Fruit fly (Drosophila melanogaster) whole organism, embryonic: Measurements from ENCODE around the gene Claspin.

ENCODE experiments used
- ATbp ChIP-seq: fragments of 200-800 bp; sonication (Bioruptor generic); optimal IDR thresholded peaks from 2 replicates; lab custom pipeline; 2017; ENCODE audit warnings: missing biosample characterization, mild to moderate bottlenecking, missing genetic modification characterization, missing genetic modification reagents
- Aef1 ChIP-seq: fragments of 200-800 bp; sonication (Bioruptor generic); IDR thresholded peaks from 3 replicates; pipeline ENCODE4 v1.3.6; 2022; ENCODE audit warnings: missing biosample characterization, missing genetic modification characterization
- CG11247 ChIP-seq: fragments of 200-800 bp; sonication (Bioruptor generic); IDR thresholded peaks from 2 replicates; pipeline ENCODE4 v1.3.6; 2022; ENCODE audit warnings: missing biosample characterization, missing genetic modification characterization
- CG11456 ChIP-seq: fragments of 200-800 bp; sonication (Bioruptor generic); IDR thresholded peaks from 3 replicates; pipeline ENCODE4 v1.3.6; 2022; ENCODE audit warnings: missing biosample characterization, missing genetic modification characterization
- CG12769 ChIP-seq: fragments of 200-800 bp; sonication (Bioruptor generic); optimal IDR thresholded peaks from 2 replicates; lab custom pipeline; 2019; ENCODE audit warnings: missing biosample characterization, mild to moderate bottlenecking, missing genetic modification characterization, moderate library complexity
- CG13624 ChIP-seq: fragments of 200-800 bp; sonication (Bioruptor generic); optimal IDR thresholded peaks from 2 replicates; lab custom pipeline; 2016; ENCODE audit warnings: missing biosample characterization, missing genetic modification characterization
- CG14014 ChIP-seq: fragments of 200-800 bp; sonication (Bioruptor generic); IDR thresholded peaks from 2 replicates; pipeline ENCODE4 v1.3.6; 2022; ENCODE audit warnings: missing biosample characterization, missing genetic modification characterization
- CG14710 ChIP-seq: fragments of 200-800 bp; sonication (Bioruptor generic); optimal IDR thresholded peaks from 3 replicates; lab custom pipeline; 2019; ENCODE audit warnings: missing biosample characterization, mild to moderate bottlenecking, missing genetic modification characterization, moderate library complexity
- CG14965 ChIP-seq: fragments of 200-800 bp; sonication (Bioruptor generic); optimal IDR thresholded peaks from 2 replicates; lab custom pipeline; 2016; ENCODE audit warnings: missing biosample characterization, missing genetic modification characterization, borderline replicate concordance
- CG16815 ChIP-seq: fragments of 200-800 bp; sonication (Bioruptor generic); optimal IDR thresholded peaks from 3 replicates; lab custom pipeline; 2017; ENCODE audit warnings: missing biosample characterization, mild to moderate bottlenecking, missing genetic modification characterization
- CG17612 ChIP-seq: fragments of 200-800 bp; sonication (Bioruptor generic); IDR thresholded peaks from 2 replicates; pipeline ENCODE4 v1.3.6; 2022; ENCODE audit warnings: missing biosample characterization, missing genetic modification characterization
- CG2889 ChIP-seq: fragments of 200-800 bp; sonication (Bioruptor generic); IDR thresholded peaks from 3 replicates; pipeline ENCODE4 v1.3.6; 2022; ENCODE audit warnings: missing biosample characterization, missing genetic modification characterization
- CG31441 ChIP-seq: fragments of 200-800 bp; sonication (Bioruptor generic); IDR thresholded peaks from 2 replicates; pipeline ENCODE4 v1.3.6; 2022; ENCODE audit warnings: missing biosample characterization, missing genetic modification characterization
- CG4707 ChIP-seq: fragments of 200-800 bp; sonication (Bioruptor generic); optimal IDR thresholded peaks from 2 replicates; lab custom pipeline; 2018; ENCODE audit warnings: missing biosample characterization, mild to moderate bottlenecking, missing genetic modification characterization, moderate library complexity
- CG6254 ChIP-seq: fragments of 200-800 bp; sonication (Bioruptor generic); optimal IDR thresholded peaks from 3 replicates; lab custom pipeline; 2017; ENCODE audit warnings: mild to moderate bottlenecking, missing biosample characterization, missing genetic modification reagents, missing genetic modification characterization
- CG6854 ChIP-seq: fragments of 200-800 bp; sonication (Bioruptor generic); optimal IDR thresholded peaks from 3 replicates; lab custom pipeline; 2017; ENCODE audit warnings: missing biosample characterization, mild to moderate bottlenecking, missing genetic modification characterization
- CG7928 ChIP-seq: fragments of 200-800 bp; sonication (Bioruptor generic); optimal IDR thresholded peaks from 2 replicates; lab custom pipeline; 2017; ENCODE audit warnings: missing biosample characterization, mild to moderate bottlenecking, missing genetic modification characterization
- CG7963 ChIP-seq: fragments of 200-800 bp; sonication (Bioruptor generic); IDR thresholded peaks from 3 replicates; pipeline ENCODE4 v1.3.6; 2022; ENCODE audit warnings: missing biosample characterization, missing genetic modification characterization; ENCODE audit not compliant: partially characterized antibody
- CG8478 ChIP-seq: fragments of >200 bp; optimal IDR thresholded peaks from 2 replicates; lab custom pipeline; 2018
- CTCF ChIP-seq: fragments of 200-800 bp; sonication (Bioruptor generic); optimal IDR thresholded peaks from 2 replicates; lab custom pipeline; 2017; ENCODE audit warnings: missing biosample characterization, mild to moderate bottlenecking, missing genetic modification characterization, moderate library complexity
- Chrac-16 ChIP-seq: fragments of 200-800 bp; sonication (Bioruptor generic); optimal IDR thresholded peaks from 3 replicates; lab custom pipeline; 2016; ENCODE audit warnings: missing biosample characterization, missing genetic modification characterization
- CrebB ChIP-seq: fragments of 200-800 bp; sonication (Bioruptor generic); optimal IDR thresholded peaks from 3 replicates; lab custom pipeline; 2018; ENCODE audit warnings: missing biosample characterization, mild to moderate bottlenecking, missing genetic modification characterization
- Dip3 ChIP-seq: fragments of 200-800 bp; sonication (Bioruptor generic); optimal IDR thresholded peaks from 3 replicates; lab custom pipeline; 2016; ENCODE audit warnings: missing biosample characterization, missing genetic modification characterization
- Kr ChIP-seq: fragments of 200-800 bp; sonication (Bioruptor generic); optimal IDR thresholded peaks from 2 replicates; lab custom pipeline; 2017; ENCODE audit warnings: missing biosample characterization, mild to moderate bottlenecking, missing genetic modification characterization
- Lhr ChIP-seq: fragments of 200-800 bp; sonication (Bioruptor generic); optimal IDR thresholded peaks from 3 replicates; lab custom pipeline; 2017; ENCODE audit warnings: mild to moderate bottlenecking, missing biosample characterization, missing genetic modification reagents, missing genetic modification characterization
- Lpt ChIP-seq: fragments of >200 bp; optimal IDR thresholded peaks from 2 replicates; lab custom pipeline; 2018; ENCODE audit warnings: missing biosample characterization, missing genetic modification characterization
- Meics ChIP-seq: fragments of 200-800 bp; sonication (Bioruptor generic); optimal IDR thresholded peaks from 2 replicates; lab custom pipeline; 2017; ENCODE audit warnings: missing biosample characterization, mild to moderate bottlenecking, missing genetic modification characterization
- NFAT ChIP-seq: fragments of 200-800 bp; sonication (Bioruptor generic); IDR thresholded peaks from 2 replicates; pipeline ENCODE4 v1.3.6; 2022; ENCODE audit warnings: missing biosample characterization, missing genetic modification characterization
- Nf-YB ChIP-seq: fragments of 200-800 bp; sonication (Bioruptor generic); optimal IDR thresholded peaks from 3 replicates; lab custom pipeline; 2019; ENCODE audit warnings: missing biosample characterization, mild to moderate bottlenecking, missing genetic modification characterization, moderate library complexity
- NfI ChIP-seq: fragments of 200-800 bp; sonication (Bioruptor generic); optimal IDR thresholded peaks from 3 replicates; lab custom pipeline; 2018; ENCODE audit warnings: missing biosample characterization, mild to moderate bottlenecking, missing genetic modification characterization, moderate library complexity
- Pdp1 ChIP-seq, 2 experiments: fragments of 200-800 bp; sonication (Bioruptor generic); optimal IDR thresholded peaks; 3 replicates each; lab custom pipeline; 2016; ENCODE audit warnings: missing biosample characterization in 2 of 2, missing genetic modification characterization in 2 of 2, mild to moderate bottlenecking in 1 of 2, moderate library complexity in 1 of 2
- Taf1 ChIP-seq: fragments of 200-800 bp; sonication (Bioruptor generic); IDR thresholded peaks from 2 replicates; pipeline ENCODE4 v1.3.6; 2022; ENCODE audit warnings: missing biosample characterization, missing genetic modification characterization
- Tbp ChIP-seq: fragments of >200 bp; optimal IDR thresholded peaks from 2 replicates; lab custom pipeline; 2018; ENCODE audit warnings: missing biosample characterization, missing genetic modification characterization
- crc ChIP-seq: fragments of 200-800 bp; sonication (Bioruptor generic); optimal IDR thresholded peaks from 2 replicates; lab custom pipeline; 2016; ENCODE audit warnings: missing biosample characterization, missing genetic modification characterization
- dimm ChIP-seq: fragments of 200-800 bp; sonication (Bioruptor generic); IDR thresholded peaks from 2 replicates; pipeline ENCODE4 v1.3.6; 2022; ENCODE audit warnings: missing biosample characterization, missing genetic modification characterization
- dpn ChIP-seq, 2 experiments: fragments of 200-800 bp; sonication (Bioruptor generic); optimal IDR thresholded peaks; 3 replicates each; lab custom pipeline; 2016; ENCODE audit warnings: missing biosample characterization in 2 of 2, missing genetic modification characterization in 2 of 2
- fru ChIP-seq: fragments of >200 bp; optimal IDR thresholded peaks from 2 replicates; lab custom pipeline; 2017
- gsb ChIP-seq: fragments of 200-800 bp; sonication (Bioruptor generic); IDR thresholded peaks from 2 replicates; pipeline ENCODE4 v1.3.6; 2022; ENCODE audit warnings: missing biosample characterization, missing genetic modification characterization
- gsb-n ChIP-seq: fragments of 200-800 bp; sonication (Bioruptor generic); optimal IDR thresholded peaks from 3 replicates; lab custom pipeline; 2018; ENCODE audit warnings: missing biosample characterization, mild to moderate bottlenecking, missing genetic modification characterization
- kah ChIP-seq: fragments of 200-800 bp; sonication (Bioruptor generic); optimal IDR thresholded peaks from 2 replicates; lab custom pipeline; 2018; ENCODE audit warnings: missing biosample characterization, mild to moderate bottlenecking, missing genetic modification characterization
- lab ChIP-seq: fragments of 200-800 bp; sonication (Bioruptor generic); optimal IDR thresholded peaks from 3 replicates; lab custom pipeline; 2017; ENCODE audit warnings: missing biosample characterization, missing genetic modification characterization, mild to moderate bottlenecking, moderate library complexity, missing genetic modification reagents
- onecut ChIP-seq: fragments of 200-800 bp; sonication (Bioruptor generic); IDR thresholded peaks from 2 replicates; pipeline ENCODE4 v1.3.6; 2022; ENCODE audit warnings: missing biosample characterization, missing genetic modification characterization
- pita ChIP-seq: fragments of 200-800 bp; sonication (Bioruptor generic); optimal IDR thresholded peaks from 2 replicates; lab custom pipeline; 2017; ENCODE audit warnings: missing biosample characterization, mild to moderate bottlenecking, missing genetic modification characterization
- pnt ChIP-seq: fragments of 200-800 bp; sonication (Bioruptor generic); optimal IDR thresholded peaks from 3 replicates; lab custom pipeline; 2016; ENCODE audit warnings: missing biosample characterization, missing genetic modification characterization
- pzg ChIP-seq: fragments of 200-800 bp; sonication (Bioruptor generic); optimal IDR thresholded peaks from 3 replicates; lab custom pipeline; 2018; ENCODE audit warnings: missing biosample characterization, mild to moderate bottlenecking, missing genetic modification characterization, moderate library complexity
- ro ChIP-seq: fragments of 200-800 bp; sonication (Bioruptor generic); IDR thresholded peaks from 2 replicates; pipeline ENCODE4 v1.3.6; 2022; ENCODE audit warnings: missing biosample characterization, missing genetic modification characterization
- row ChIP-seq: fragments of 200-800 bp; sonication (Bioruptor generic); IDR thresholded peaks from 3 replicates; pipeline ENCODE4 v1.3.6; 2022; ENCODE audit warnings: missing biosample characterization, missing genetic modification characterization
- sc ChIP-seq, 3 experiments: fragments of >200 bp in 2 of 3; fragments of 200-800 bp in 1 of 3; sonication (Bioruptor generic) in 1 of 3; optimal IDR thresholded peaks; 2 replicates in 2 of 3; 3 replicates in 1 of 3; lab custom pipeline; 2017; ENCODE audit warnings: mild to moderate bottlenecking in 1 of 3, missing biosample characterization in 1 of 3, missing genetic modification characterization in 1 of 3, missing genetic modification reagents in 1 of 3
- sens ChIP-seq: fragments of 200-800 bp; sonication (Bioruptor generic); peaks from one replicate; lab custom pipeline; 2016; ENCODE audit warnings: missing biosample characterization, missing genetic modification characterization
- shn ChIP-seq: fragments of 200-800 bp; sonication (Bioruptor generic); optimal IDR thresholded peaks from 3 replicates; lab custom pipeline; 2016; ENCODE audit warnings: missing biosample characterization, missing genetic modification characterization
- vnd ChIP-seq: fragments of 200-800 bp; sonication (Bioruptor generic); IDR thresholded peaks from 3 replicates; pipeline ENCODE4 v1.3.6; 2022; ENCODE audit warnings: missing biosample characterization, missing genetic modification characterization; ENCODE audit not compliant: partially characterized antibody
- zfh2 ChIP-seq: fragments of 200-800 bp; sonication (Bioruptor generic); optimal IDR thresholded peaks from 2 replicates; lab custom pipeline; 2016; ENCODE audit warnings: missing biosample characterization, missing genetic modification characterization

Claspin gene

dm6 chr3L:4282627-4283026 is 30.7 kb upstream of the Claspin start, which contains the start of gene CG11583 (continued):
- peak; percentile 49 for TF ChIP-seq CG14710 (tag; lab: Kevin White, UChicago)
- no peak for TF ChIP-seq Aef1 (GFP tag; lab: Robert Waterston, UW)
- TF ChIP-seq sens = peak; percentile 93
- peak; percentile 61; the same call in 1 of the 3 replicates for TF ChIP-seq CG11456
- no peak for TF ChIP-seq gsb-n
- peak; percentile 9; the same call in 1 of the 2 replicates for TF ChIP-seq CG11247
- TF ChIP-seq dpn (GFP tag; optimal IDR thresholded peaks at IDR 0.05; lab: Kevin White, UChicago) = peak; percentile 48 to 62
- peak; percentile 99 for TF ChIP-seq CG7928 (GFP tag; lab: Kevin White, UChicago)
- TF ChIP-seq Kr (GFP tag; lab: Kevin White, UChicago) = no peak
- TF ChIP-seq CG14014 (GFP tag; lab: Robert Waterston, UW) = peak; percentile 25; the same call in 1 of the 2 replicates
- TF ChIP-seq CG16815 (GFP tag; lab: Kevin White, UChicago) = no peak
- no peak for TF ChIP-seq Tbp (GFP tag; lab: Kevin White, UChicago)
- TF ChIP-seq pita (GFP tag; lab: Kevin White, UChicago) = no peak
- TF ChIP-seq CG8478 (lab: Kevin White, UChicago) = no peak
- no peak for TF ChIP-seq CG14965 (GFP tag; lab: Kevin White, UChicago)
- TF ChIP-seq NfI (GFP tag; lab: Kevin White, UChicago) = peak; percentile 52
- no peak for TF ChIP-seq Nf-YB (GFP tag; lab: Kevin White, UChicago)
- TF ChIP-seq Taf1 (GFP tag; lab: Robert Waterston, UW) = no peak
- TF ChIP-seq CG7963 (GFP tag; lab: Robert Waterston, UW) = no peak
- TF ChIP-seq zfh2 = peak; percentile 51
- no peak for TF ChIP-seq CrebB (tag; lab: Kevin White, UChicago)
- no peak for TF ChIP-seq kah (GFP tag; lab: Kevin White, UChicago)
- no peak for TF ChIP-seq Meics (GFP tag; lab: Kevin White, UChicago)
- TF ChIP-seq CG6854 = no peak
- TF ChIP-seq Chrac-16 (GFP tag; lab: Kevin White, UChicago) = peak; percentile 28
- peak; percentile 54 for TF ChIP-seq Dip3 (GFP tag; lab: Kevin White, UChicago)
- TF ChIP-seq pnt (GFP tag; lab: Kevin White, UChicago) = no peak
- peak; percentile 48; the same call in 1 of the 2 replicates for TF ChIP-seq NFAT (GFP tag; lab: Robert Waterston, UW)
- no peak for TF ChIP-seq CG31441
- TF ChIP-seq CTCF (GFP tag; lab: Kevin White, UChicago) = peak; percentile 36
- TF ChIP-seq pzg (GFP tag; lab: Kevin White, UChicago) = peak; percentile 76
- TF ChIP-seq ATbp (GFP tag; lab: Kevin White, UChicago) = no peak
- TF ChIP-seq CG6254 (GFP tag; lab: Kevin White, UChicago) = no peak
- no peak for TF ChIP-seq CG17612 (GFP tag; lab: Robert Waterston, UW)
- TF ChIP-seq gsb = no peak
- TF ChIP-seq CG12769 (tag; lab: Kevin White, UChicago) = no peak
- no peak for TF ChIP-seq ro (GFP tag; lab: Robert Waterston, UW)
- no peak for TF ChIP-seq CG2889 (GFP tag; lab: Robert Waterston, UW)
- TF ChIP-seq fru (lab: Kevin White, UChicago) = no peak
- TF ChIP-seq crc (GFP tag; lab: Kevin White, UChicago) = peak; percentile 3
- no peak for TF ChIP-seq onecut (GFP tag; lab: Robert Waterston, UW)
- TF ChIP-seq row (GFP tag; lab: Robert Waterston, UW) = peak; percentile 67
- TF ChIP-seq sc (optimal IDR thresholded peaks at IDR 0.05; lab: Kevin White, UChicago) = no peak
- no peak for TF ChIP-seq sc (GFP tag; optimal IDR thresholded peaks at IDR 0.05; lab: Kevin White, UChicago)
- peak in 1 of 2 experiments; percentile 28 for TF ChIP-seq Pdp1 (GFP tag; optimal IDR thresholded peaks at IDR 0.05; lab: Kevin White, UChicago)
- TF ChIP-seq lab (GFP tag; lab: Kevin White, UChicago) = no peak
- TF ChIP-seq CG4707 (GFP tag; lab: Kevin White, UChicago) = no peak
- no peak for TF ChIP-seq vnd (GFP tag; lab: Robert Waterston, UW)
- TF ChIP-seq CG13624 (GFP tag; lab: Kevin White, UChicago) = peak; percentile 42
- TF ChIP-seq shn = no peak
- no peak for TF ChIP-seq Lhr (GFP tag; lab: Kevin White, UChicago)
- no peak for TF ChIP-seq dimm (GFP tag; lab: Robert Waterston, UW)
- no peak for TF ChIP-seq Lpt (GFP tag; lab: Kevin White, UChicago)
